Worm (Caenorhabditis elegans) whole organism, L4 larva: ENCODE data around the gene R10E11.6.

Experiments used
- D1046.2 ChIP-seq: fragments of 200-800 bp; sonication (Bioruptor generic); IDR thresholded peaks from 2 replicates; pipeline ENCODE4 v1.3.6; 2022; ENCODE audit warnings: missing genetic modification characterization, missing compliant biosample characterization
- F37D6.2 ChIP-seq: sonication (generic microtip); optimal IDR thresholded peaks from 2 replicates; lab custom pipeline; 2016; ENCODE audit warnings: mild to moderate bottlenecking, missing genetic modification characterization, missing compliant biosample characterization
- arid-1 ChIP-seq: fragments of 200-800 bp; sonication (Bioruptor generic); conservative IDR thresholded peaks from 2 replicates; pipeline ENCODE4 v1.3.6; 2022; ENCODE audit warnings: missing genetic modification reagents, missing genetic modification characterization, missing compliant biosample characterization
- ceh-44 ChIP-seq: fragments of 200-800 bp; sonication (Bioruptor generic); IDR thresholded peaks from 2 replicates; pipeline ENCODE4 v1.3.6; 2022; ENCODE audit warnings: missing genetic modification reagents, missing genetic modification characterization, missing compliant biosample characterization
- ceh-82 ChIP-seq: sonication (generic microtip); optimal IDR thresholded peaks from 2 replicates; lab custom pipeline; 2017; ENCODE audit warnings: missing biosample characterization, missing genetic modification characterization
- cey-2 ChIP-seq: sonication (generic microtip); optimal IDR thresholded peaks from 3 replicates; lab custom pipeline; 2017; ENCODE audit warnings: missing genetic modification characterization, mild to moderate bottlenecking, missing compliant biosample characterization, antibody characterized with exemption, borderline replicate concordance; ENCODE audit not compliant: insufficient read depth
- daf-12 ChIP-seq: fragments of 150-350 bp; optimal IDR thresholded peaks from 2 replicates; lab custom pipeline; 2014; ENCODE audit warnings: missing biosample characterization, missing genetic modification reagents, missing genetic modification characterization
- daf-16 ChIP-seq, 3 experiments: sonication (generic microtip); optimal IDR thresholded peaks; 2 replicates each; lab custom pipeline; 2016 to 2017; ENCODE audit warnings: missing genetic modification characterization in 3 of 3, missing genetic modification reagents in 3 of 3, mild to moderate bottlenecking in 2 of 3, missing compliant biosample characterization in 2 of 3, missing biosample characterization in 1 of 3, moderate library complexity in 1 of 3
- daf-8 ChIP-seq: fragments of 200-800 bp; sonication (Bioruptor generic); IDR thresholded peaks from 2 replicates; pipeline ENCODE4 v1.3.6; 2022; ENCODE audit warnings: missing genetic modification characterization, missing compliant biosample characterization
- dmd-6 ChIP-seq: fragments of 200-800 bp; sonication (Bioruptor generic); IDR thresholded peaks from 2 replicates; pipeline ENCODE4 v1.3.6; 2022; ENCODE audit warnings: missing genetic modification reagents, missing genetic modification characterization, missing compliant biosample characterization
- dmd-9 ChIP-seq: fragments of 200-800 bp; sonication (Bioruptor generic); IDR thresholded peaks from 2 replicates; pipeline ENCODE4 v1.3.6; 2022; ENCODE audit warnings: missing genetic modification reagents, missing genetic modification characterization, missing compliant biosample characterization
- dve-1 ChIP-seq: sonication (generic microtip); optimal IDR thresholded peaks from 2 replicates; lab custom pipeline; 2017; ENCODE audit warnings: antibody characterized with exemption, mild to moderate bottlenecking, missing genetic modification characterization, missing compliant biosample characterization; ENCODE audit not compliant: insufficient read depth
- fos-1 ChIP-seq: fragments of 150-350 bp; optimal IDR thresholded peaks from 2 replicates; lab custom pipeline; 2014; ENCODE audit warnings: missing biosample characterization, missing genetic modification characterization
- gei-8 ChIP-seq: fragments of 200-800 bp; sonication (Bioruptor generic); optimal IDR thresholded peaks from 2 replicates; lab custom pipeline; 2018; ENCODE audit warnings: mild to moderate bottlenecking, missing genetic modification characterization, missing compliant biosample characterization
- hlh-11 ChIP-seq: fragments of 200-800 bp; sonication (Bioruptor generic); optimal IDR thresholded peaks from 2 replicates; lab custom pipeline; 2018; ENCODE audit warnings: mild to moderate bottlenecking, missing genetic modification characterization, missing compliant biosample characterization
- hlh-30 ChIP-seq: sonication (generic microtip); optimal IDR thresholded peaks from 2 replicates; lab custom pipeline; 2017; ENCODE audit warnings: antibody characterized with exemption, mild to moderate bottlenecking, missing genetic modification characterization, missing compliant biosample characterization; ENCODE audit not compliant: insufficient read depth
- lin-38 ChIP-seq: fragments of 200-800 bp; sonication (Bioruptor generic); IDR thresholded peaks from 2 replicates; pipeline ENCODE4 v1.3.6; 2022; ENCODE audit warnings: missing genetic modification reagents, missing genetic modification characterization, missing compliant biosample characterization
- lsy-2 ChIP-seq, 2 experiments: fragments of 150-350 bp in 1 of 2; sonication (generic microtip) in 1 of 2; optimal IDR thresholded peaks; 2 replicates each; lab custom pipeline; 2014 to 2017; ENCODE audit warnings: missing biosample characterization in 2 of 2, missing genetic modification characterization in 2 of 2
- mdl-1 ChIP-seq, 2 experiments: fragments of 150-350 bp in 1 of 2; sonication (generic microtip) in 1 of 2; optimal IDR thresholded peaks; 2 replicates each; lab custom pipeline; 2014 to 2017; ENCODE audit warnings: missing biosample characterization in 2 of 2, missing genetic modification characterization in 2 of 2
- mdt-29 ChIP-seq: fragments of 200-800 bp; sonication (Bioruptor generic); IDR thresholded peaks from 2 replicates; pipeline ENCODE4 v1.3.6; 2022; ENCODE audit warnings: missing genetic modification reagents, missing genetic modification characterization, missing compliant biosample characterization
- mep-1 ChIP-seq: fragments of 150-350 bp; sonication (generic microtip); optimal IDR thresholded peaks from 3 replicates; lab custom pipeline; 2014; ENCODE audit warnings: missing biosample characterization, missing genetic modification characterization
- nhr-10 ChIP-seq: fragments of 150-350 bp; optimal IDR thresholded peaks from 2 replicates; lab custom pipeline; 2014; ENCODE audit warnings: missing biosample characterization, missing genetic modification characterization
- nhr-102 ChIP-seq: sonication (generic microtip); optimal IDR thresholded peaks from 2 replicates; lab custom pipeline; 2016; ENCODE audit warnings: mild to moderate bottlenecking, missing genetic modification characterization, moderate library complexity, missing compliant biosample characterization
- nhr-11 ChIP-seq: fragments of 150-350 bp; optimal IDR thresholded peaks from 2 replicates; lab custom pipeline; 2014; ENCODE audit warnings: missing biosample characterization, missing genetic modification characterization
- nhr-111 ChIP-seq: fragments of 200-800 bp; sonication (Bioruptor generic); optimal IDR thresholded peaks from 2 replicates; lab custom pipeline; 2018; ENCODE audit warnings: mild to moderate bottlenecking, missing genetic modification characterization, missing compliant biosample characterization
- nhr-28 ChIP-seq: fragments of 150-350 bp; optimal IDR thresholded peaks from 2 replicates; lab custom pipeline; 2014; ENCODE audit warnings: missing biosample characterization, missing genetic modification characterization
- nhr-48 ChIP-seq: sonication (generic microtip); optimal IDR thresholded peaks from 2 replicates; lab custom pipeline; 2016; ENCODE audit warnings: mild to moderate bottlenecking, missing genetic modification characterization, missing compliant biosample characterization
- sdz-12 ChIP-seq: fragments of 200-800 bp; sonication (Bioruptor generic); optimal IDR thresholded peaks from 2 replicates; lab custom pipeline; 2018; ENCODE audit warnings: mild to moderate bottlenecking, missing genetic modification characterization, missing compliant biosample characterization
- snpc-4 ChIP-seq: fragments of 150-350 bp; optimal IDR thresholded peaks from 2 replicates; lab custom pipeline; 2014; ENCODE audit warnings: missing biosample characterization, missing genetic modification characterization
- unc-62 ChIP-seq, 3 experiments: fragments of 150-350 bp in 1 of 3; sonication (generic microtip); optimal IDR thresholded peaks in 2 of 3; peaks in 1 of 3; 1 replicate in 1 of 3; 2 replicates in 2 of 3; lab custom pipeline; 2014 to 2017; ENCODE audit warnings: missing biosample characterization in 3 of 3, missing genetic modification characterization in 3 of 3, missing genetic modification reagents in 3 of 3, missing genotype in 1 of 3
- zfp-2 ChIP-seq: sonication (generic microtip); optimal IDR thresholded peaks from 2 replicates; lab custom pipeline; 2016; ENCODE audit warnings: mild to moderate bottlenecking, missing genetic modification characterization, missing compliant biosample characterization

Gene R10E11.6

ce11 chrIII:9740663-9741062, 42.1 kb upstream of the R10E11.6 start:
- TF ChIP-seq daf-8 (GFP tag; lab: Robert Waterston, UW) (no peak), cey-2 (no peak), lsy-2 (tag; optimal IDR thresholded peaks at IDR 0.05; lab: Kevin White, UChicago) (peak in 1 of 2 experiments; percentile 28), nhr-111 (GFP tag; lab: Kevin White, UChicago) (no peak), nhr-28 (tag; lab: Kevin White, UChicago) (peak; percentile 15), F37D6.2 (no peak), snpc-4 (tag; lab: Kevin White, UChicago) (no peak), unc-62 (GFP tag; optimal IDR thresholded peaks at IDR 0.05 in 1 of 2; lab: Kevin White, UChicago) (peak in 1 of 2 experiments; percentile 87), unc-62 (tag; optimal IDR thresholded peaks at IDR 0.05; lab: Kevin White, UChicago) (no peak)

ce11 chrIII:9741985-9742384, 40.8 kb upstream of the R10E11.6 start:
- TF ChIP-seq D1046.2 (GFP tag; lab: Robert Waterston, UW) (no peak), zfp-2 (tag; lab: Kevin White, UChicago) (no peak), nhr-11 (tag; lab: Kevin White, UChicago) (peak; percentile 59), daf-16 (GFP tag; optimal IDR thresholded peaks at IDR 0.05; lab: Kevin White, UChicago) (peak in 1 of 2 experiments; percentile 93), daf-16 (tag; optimal IDR thresholded peaks at IDR 0.05; lab: Kevin White, UChicago) (no peak), dve-1 (no peak), hlh-30 (peak; percentile 7), sdz-12 (GFP tag; lab: Kevin White, UChicago) (no peak), daf-12 (no peak), hlh-11 (tag; lab: Kevin White, UChicago) (no peak)

DNA sequence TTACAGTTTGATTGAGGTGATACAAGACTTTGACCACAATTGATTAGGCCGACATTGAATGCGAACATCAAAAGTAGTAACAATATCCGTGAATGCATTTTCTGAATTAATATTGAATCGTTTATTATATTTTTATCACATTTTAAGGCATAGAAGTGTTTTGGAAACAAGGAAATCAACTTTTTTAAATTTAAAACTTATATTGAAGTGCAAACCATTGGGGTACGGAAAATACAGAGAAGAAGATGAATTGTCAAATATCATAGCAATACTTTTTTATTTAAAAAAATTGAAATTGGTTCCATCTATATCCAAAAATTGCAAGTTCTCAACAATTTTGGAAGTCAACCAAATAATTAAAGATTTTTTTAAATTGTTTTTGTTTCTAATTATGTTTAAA, 39.6 kb upstream of the R10E11.6 start, which contains the start of gene T05G5.1:
T05G5.1 (minus strand) TSS at position 101 of the 400 bp plus-strand sequence.
- no peak for TF ChIP-seq arid-1
- no peak for TF ChIP-seq fos-1 (tag; lab: Kevin White, UChicago)
- no peak for TF ChIP-seq F37D6.2
- TF ChIP-seq hlh-11 (tag; lab: Kevin White, UChicago), result no peak
- no peak for TF ChIP-seq nhr-10 (tag; lab: Kevin White, UChicago)
- TF ChIP-seq nhr-48, result no peak
- no peak for TF ChIP-seq mdt-29 (GFP tag; lab: Robert Waterston, UW)
- no peak for TF ChIP-seq nhr-28 (tag; lab: Kevin White, UChicago)
- TF ChIP-seq ceh-44 (GFP tag; lab: Robert Waterston, UW), result no peak
- TF ChIP-seq gei-8 (GFP tag; lab: Kevin White, UChicago), result no peak
- no peak for TF ChIP-seq lin-38 (GFP tag; lab: Robert Waterston, UW)
- no peak for TF ChIP-seq daf-8 (GFP tag; lab: Robert Waterston, UW)
- TF ChIP-seq dmd-6 (GFP tag; lab: Robert Waterston, UW), result no peak
- no peak for TF ChIP-seq sdz-12 (GFP tag; lab: Kevin White, UChicago)
- TF ChIP-seq mep-1 (tag; lab: Kevin White, UChicago), result no peak
- TF ChIP-seq, all 104 proteins: peak for 0

ce11 chrIII:9744525-9744924, 38.3 kb upstream of the R10E11.6 start:
- peak; percentile 39 for TF ChIP-seq hlh-11 (tag; lab: Kevin White, UChicago)
- TF ChIP-seq nhr-28 (tag; lab: Kevin White, UChicago), result no peak
- peak in 1 of 2 experiments; percentile 21 for TF ChIP-seq daf-16 (GFP tag; optimal IDR thresholded peaks at IDR 0.05; lab: Kevin White, UChicago)
- no peak for TF ChIP-seq daf-16 (tag; optimal IDR thresholded peaks at IDR 0.05; lab: Kevin White, UChicago)
- TF ChIP-seq mdt-29 (GFP tag; lab: Robert Waterston, UW), result no peak
- peak in 1 of 2 experiments; percentile 40 for TF ChIP-seq unc-62 (GFP tag; optimal IDR thresholded peaks at IDR 0.05 in 1 of 2; lab: Kevin White, UChicago)
- TF ChIP-seq unc-62 (tag; optimal IDR thresholded peaks at IDR 0.05; lab: Kevin White, UChicago), result no peak
- TF ChIP-seq daf-12, result no peak
- TF ChIP-seq ceh-82 (tag; lab: Kevin White, UChicago), result no peak
- no peak for TF ChIP-seq nhr-102 (tag; lab: Kevin White, UChicago)
- TF ChIP-seq mdl-1 (tag; optimal IDR thresholded peaks at IDR 0.05; lab: Kevin White, UChicago), result no peak
- no peak for TF ChIP-seq dmd-9 (GFP tag; lab: Robert Waterston, UW)
- TF ChIP-seq, all 104 proteins: peak for 3
